Worm (Caenorhabditis elegans): ENCODE data around the gene T04C12.1.

The T04C12.1 gene

ce11 chrV:11069277-11069676, 10.2 kb upstream of the T04C12.1 start, which contains the start of gene T04C12.8:
TSS of gene T04C12.8 (minus strand) at chrV:11069358.
- TF ChIP-seq lin-39 (tag; optimal IDR thresholded peaks at IDR 0.05): no peak
- no peak for TF ChIP-seq nhr-76 (tag; optimal IDR thresholded peaks at IDR 0.05)
- peak; percentile 86 for TF ChIP-seq jun-1 (tag; optimal IDR thresholded peaks at IDR 0.05)
- TF ChIP-seq pha-4 (tag; optimal IDR thresholded peaks at IDR 0.05): peak; percentile 83
- no peak for TF ChIP-seq lsy-12 (tag; optimal IDR thresholded peaks at IDR 0.05)
- TF ChIP-seq ztf-4 (tag; optimal IDR thresholded peaks at IDR 0.05): no peak
- TF ChIP-seq pqm-1 (tag; optimal IDR thresholded peaks at IDR 0.05): peak; percentile 99
- peak; percentile 98 for TF ChIP-seq elt-2 (tag; optimal IDR thresholded peaks at IDR 0.05)

DNA sequence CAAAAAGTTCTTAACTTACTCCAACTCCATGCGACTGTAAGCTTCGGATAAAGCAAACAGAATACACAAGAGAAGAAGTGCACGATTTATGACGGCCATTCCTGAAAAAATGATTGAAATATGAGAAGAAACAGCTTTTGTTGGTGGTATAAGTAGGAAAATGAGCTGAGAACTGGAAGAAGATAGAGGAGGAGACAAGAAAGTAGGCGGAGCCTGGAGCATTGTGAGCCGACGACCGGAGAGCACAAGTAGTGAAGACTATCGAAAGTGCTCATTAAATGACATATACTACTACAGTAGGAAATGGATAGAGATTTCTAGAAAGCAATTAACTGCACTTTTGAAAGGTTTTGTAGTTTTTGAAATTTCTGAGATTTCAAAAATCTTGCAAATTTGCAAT, 6.4 kb upstream of the T04C12.1 start, which contains the start of gene nlp-80:
Gene nlp-80, minus strand, starts transcription at position 101 of the 400 bp plus-strand sequence.
- TF ChIP-seq ztf-4 (tag; optimal IDR thresholded peaks at IDR 0.05) (no peak), mml-1 (tag; optimal IDR thresholded peaks at IDR 0.05) (no peak), egl-27 (tag; optimal IDR thresholded peaks at IDR 0.05) (no peak), unc-62 (GFP tag; optimal IDR thresholded peaks at IDR 0.05) (no peak), lin-15B (tag; optimal IDR thresholded peaks at IDR 0.05) (no peak), jun-1 (tag; optimal IDR thresholded peaks at IDR 0.05) (no peak), nhr-77 (tag; optimal IDR thresholded peaks at IDR 0.05) (no peak), ztf-11 (tag; optimal IDR thresholded peaks at IDR 0.05) (no peak), nhr-12 (tag; optimal IDR thresholded peaks at IDR 0.05) (no peak), elt-3 (tag; optimal IDR thresholded peaks at IDR 0.05) (no peak), snpc-4 (tag; optimal IDR thresholded peaks at IDR 0.05) (no peak), fkh-2 (tag; optimal IDR thresholded peaks at IDR 0.05) (no peak)

DNA sequence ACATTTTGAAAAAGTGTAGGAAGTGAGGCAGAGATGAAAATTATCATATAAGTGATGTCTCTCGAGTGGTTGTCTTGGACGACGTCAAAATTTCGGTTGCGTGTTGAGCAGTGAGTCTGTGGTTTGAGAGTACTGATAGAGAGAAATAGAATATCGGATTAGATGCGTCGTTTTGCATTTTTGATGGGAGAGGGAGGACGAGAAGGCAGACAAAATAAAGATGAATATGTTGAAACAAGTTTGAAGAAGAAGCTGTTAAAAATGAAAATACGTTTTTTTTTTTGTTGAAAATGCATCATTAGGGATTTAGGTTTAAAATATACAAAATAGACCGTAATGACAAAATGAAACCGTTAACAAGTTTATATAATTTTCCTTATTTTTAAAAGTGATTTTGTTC, 4.0 kb upstream of the T04C12.1 start, which contains the start of gene T04C12.9:
Gene T04C12.9, minus strand, starts transcription at position 101 of the 400 bp plus-strand sequence.
- TF ChIP-seq daf-12 (tag; optimal IDR thresholded peaks at IDR 0.05): no peak
- TF ChIP-seq ZK546.5 (tag; optimal IDR thresholded peaks at IDR 0.05): no peak
- no peak for TF ChIP-seq jun-1 (tag; optimal IDR thresholded peaks at IDR 0.05)
- TF ChIP-seq nhr-43 (tag; optimal IDR thresholded peaks at IDR 0.05; ENCODE audit: poor library complexity, severe bottlenecking): no peak
- no peak for TF ChIP-seq elt-1 (tag; optimal IDR thresholded peaks at IDR 0.05)
- no peak for TF ChIP-seq fos-1 (tag; optimal IDR thresholded peaks at IDR 0.05)
- TF ChIP-seq elt-2 (tag; optimal IDR thresholded peaks at IDR 0.05): no peak
- no peak for TF ChIP-seq nhr-25 (tag; optimal IDR thresholded peaks at IDR 0.05)
- no peak for TF ChIP-seq nhr-77 (tag; optimal IDR thresholded peaks at IDR 0.05)
- no peak for TF ChIP-seq lin-39 (tag; optimal IDR thresholded peaks at IDR 0.05)
- no peak for TF ChIP-seq fkh-10 (GFP tag; optimal IDR thresholded peaks at IDR 0.05)
- TF ChIP-seq nhr-76 (tag; optimal IDR thresholded peaks at IDR 0.05): no peak
- no peak for TF ChIP-seq nhr-237 (tag; optimal IDR thresholded peaks at IDR 0.05)
- TF ChIP-seq eor-1 (tag; optimal IDR thresholded peaks at IDR 0.05): no peak
- no peak for TF ChIP-seq nhr-11 (tag; optimal IDR thresholded peaks at IDR 0.05)
- no peak for TF ChIP-seq ceh-9 (tag; optimal IDR thresholded peaks at IDR 0.05)
- no peak for TF ChIP-seq ama-1 (optimal IDR thresholded peaks at IDR 0.05)

DNA sequence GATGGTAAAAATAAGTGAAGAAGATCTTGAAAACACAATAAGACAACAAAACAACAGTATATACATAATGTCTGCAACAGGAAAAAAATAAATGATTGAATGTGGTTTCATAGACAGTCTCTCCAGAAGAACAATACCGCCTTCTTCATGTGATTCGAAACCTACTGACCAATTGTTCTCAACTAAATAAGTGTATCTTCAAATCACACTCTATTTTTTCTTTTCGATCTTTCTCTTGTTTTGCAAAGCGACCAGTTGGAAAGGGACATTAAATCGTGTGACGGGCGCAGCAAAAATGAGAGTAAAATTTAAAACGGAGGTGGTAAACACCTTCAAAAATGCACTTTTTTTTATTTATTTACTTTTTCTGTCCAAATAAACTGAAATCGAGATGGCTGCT, 2.8 kb upstream of the T04C12.1 start:
- no peak for TF ChIP-seq elt-2 (tag; optimal IDR thresholded peaks at IDR 0.05)
- peak; percentile 4 for TF ChIP-seq nhr-23 (tag; optimal IDR thresholded peaks at IDR 0.05)

ce11 chrV:11060239-11060984, 1.3 kb upstream of the T04C12.1 start, which contains the start of gene T04C12.11:
TSS of gene T04C12.11 (minus strand) at chrV:11060289.
- TF ChIP-seq R02D3.7 (tag; optimal IDR thresholded peaks at IDR 0.05): no peak
- peak; percentile 47 for TF ChIP-seq nhr-25 (tag; optimal IDR thresholded peaks at IDR 0.05)
- TF ChIP-seq ceh-82 (tag; optimal IDR thresholded peaks at IDR 0.05): no peak
- peak; percentile 60 for TF ChIP-seq nhr-23 (tag; optimal IDR thresholded peaks at IDR 0.05)
